Fruit fly (Drosophila melanogaster) whole organism, pupa: ENCODE measurements around the gene CG13675.

Source experiments
- CG10348 ChIP-seq: fragments of 200-800 bp; sonication (Bioruptor generic); IDR thresholded peaks from 2 replicates; pipeline ENCODE4 v1.3.6; 2022; ENCODE audit warnings: missing biosample characterization, missing genetic modification characterization
- CG12605 ChIP-seq: fragments of 200-800 bp; sonication (Bioruptor generic); IDR thresholded peaks from 2 replicates; pipeline ENCODE4 v1.3.6; 2022; ENCODE audit warnings: missing biosample characterization, missing genetic modification characterization
- CG13204 ChIP-seq: fragments of 200-800 bp; sonication (Bioruptor generic); optimal IDR thresholded peaks from 2 replicates; lab custom pipeline; 2018; ENCODE audit warnings: missing biosample characterization, mild to moderate bottlenecking, missing genetic modification characterization, moderate library complexity
- CG14655 ChIP-seq: fragments of 200-800 bp; sonication (Bioruptor generic); optimal IDR thresholded peaks from 3 replicates; lab custom pipeline; 2017; ENCODE audit warnings: mild to moderate bottlenecking, missing biosample characterization, missing genetic modification reagents, missing genetic modification characterization
- CG15710 ChIP-seq: fragments of 200-800 bp; sonication (Bioruptor generic); optimal IDR thresholded peaks from 2 replicates; lab custom pipeline; 2018; ENCODE audit warnings: missing biosample characterization, mild to moderate bottlenecking, missing genetic modification characterization, moderate library complexity
- CG17806 ChIP-seq: fragments of 200-800 bp; sonication (Bioruptor generic); optimal IDR thresholded peaks from 2 replicates; lab custom pipeline; 2018; ENCODE audit warnings: missing biosample characterization, mild to moderate bottlenecking, missing genetic modification characterization, moderate library complexity
- CG32121 ChIP-seq: fragments of 200-800 bp; sonication (Bioruptor generic); IDR thresholded peaks from 2 replicates; pipeline ENCODE4 v1.3.6; 2022; ENCODE audit warnings: missing biosample characterization, missing genetic modification characterization
- CG34367 ChIP-seq: fragments of 200-800 bp; sonication (Bioruptor generic); optimal IDR thresholded peaks from 2 replicates; lab custom pipeline; 2018; ENCODE audit warnings: missing biosample characterization, mild to moderate bottlenecking, missing genetic modification characterization
- CG4496 ChIP-seq: fragments of 200-800 bp; sonication (Bioruptor generic); IDR thresholded peaks from 3 replicates; pipeline ENCODE4 v1.3.6; 2022; ENCODE audit warnings: missing biosample characterization, missing genetic modification characterization
- CG8159 ChIP-seq: fragments of 200-800 bp; sonication (Bioruptor generic); optimal IDR thresholded peaks from 3 replicates; lab custom pipeline; 2018; ENCODE audit warnings: missing biosample characterization, mild to moderate bottlenecking, missing genetic modification characterization, moderate library complexity
- CG8301 ChIP-seq: fragments of 200-800 bp; sonication (Bioruptor generic); optimal IDR thresholded peaks from 2 replicates; lab custom pipeline; 2018; ENCODE audit warnings: missing biosample characterization, mild to moderate bottlenecking, missing genetic modification characterization
- CG9948 ChIP-seq: fragments of 200-800 bp; sonication (Bioruptor generic); optimal IDR thresholded peaks from 2 replicates; lab custom pipeline; 2018; ENCODE audit warnings: missing biosample characterization, mild to moderate bottlenecking, missing genetic modification characterization, moderate library complexity
- D1 ChIP-seq: fragments of 200-800 bp; sonication (Bioruptor generic); optimal IDR thresholded peaks from 2 replicates; lab custom pipeline; 2018; ENCODE audit warnings: missing biosample characterization, mild to moderate bottlenecking, missing genetic modification characterization, moderate library complexity
- EcR ChIP-seq: fragments of 200-800 bp; sonication (Bioruptor generic); optimal IDR thresholded peaks from 3 replicates; lab custom pipeline; 2019; ENCODE audit warnings: missing biosample characterization, missing genetic modification characterization, mild to moderate bottlenecking, moderate library complexity, missing genetic modification reagents
- Ets98B ChIP-seq: fragments of 200-800 bp; sonication (Bioruptor generic); IDR thresholded peaks from 2 replicates; pipeline ENCODE4 v1.3.6; 2022; ENCODE audit warnings: missing biosample characterization, missing genetic modification characterization
- Pif1A ChIP-seq: fragments of 200-800 bp; sonication (Bioruptor generic); optimal IDR thresholded peaks from 3 replicates; lab custom pipeline; 2016; ENCODE audit warnings: missing biosample characterization, missing genetic modification characterization
- Pif1B ChIP-seq: fragments of 200-800 bp; sonication (Bioruptor generic); optimal IDR thresholded peaks from 3 replicates; lab custom pipeline; 2016; ENCODE audit warnings: missing biosample characterization, missing genetic modification characterization
- Snoo ChIP-seq: fragments of 200-800 bp; sonication (Bioruptor generic); optimal IDR thresholded peaks from 3 replicates; lab custom pipeline; 2017; ENCODE audit warnings: missing biosample characterization, mild to moderate bottlenecking, missing genetic modification characterization, inconsistent platforms
- fd96Ca ChIP-seq: fragments of 200-800 bp; sonication (Bioruptor generic); IDR thresholded peaks from 3 replicates; pipeline ENCODE4 v1.3.6; 2022; ENCODE audit warnings: missing biosample characterization, missing genetic modification characterization
- gl ChIP-seq: fragments of 200-800 bp; sonication (Bioruptor generic); optimal IDR thresholded peaks from 2 replicates; lab custom pipeline; 2018; ENCODE audit warnings: missing biosample characterization, mild to moderate bottlenecking, missing genetic modification characterization
- rn ChIP-seq: fragments of 200-800 bp; sonication (Bioruptor generic); IDR thresholded peaks from 2 replicates; pipeline ENCODE4 v1.3.6; 2022; ENCODE audit warnings: missing biosample characterization, missing genetic modification characterization

CG13675 gene

dm6 chr3L:8154544-8154943 is 10.8 kb downstream of the CG13675 start:
- TF ChIP-seq CG13204 (GFP tag; lab: Kevin White, UChicago) = peak; percentile 19
- 0 out of 3 replicates have a peak, but pooled peaks have one; percentile 28 for TF ChIP-seq CG4496 (GFP tag; lab: Robert Waterston, UW)
- TF ChIP-seq Pif1A = no peak

dm6 chr3L:8153206-8153996 is 11.9 kb downstream of the CG13675 start:
- TF ChIP-seq CG10348 (GFP tag; lab: Robert Waterston, UW) = peak; percentile 85
- TF ChIP-seq CG12605 (GFP tag; lab: Robert Waterston, UW) = peak; percentile 89
- peak; percentile 67 for TF ChIP-seq CG17806
- no peak for TF ChIP-seq D1
- TF ChIP-seq CG9948 (tag; lab: Kevin White, UChicago) = peak; percentile 66
- peak; percentile 69 for TF ChIP-seq CG8159 (tag; lab: Kevin White, UChicago)
- TF ChIP-seq Pif1A = peak; percentile 72
- peak; percentile 49 for TF ChIP-seq CG15710 (tag; lab: Kevin White, UChicago)
- peak; percentile 58 for TF ChIP-seq CG34367 (tag; lab: Kevin White, UChicago)
- peak; percentile 97 for TF ChIP-seq Ets98B (GFP tag; lab: Robert Waterston, UW)
- TF ChIP-seq CG8301 = peak; percentile 91
- peak; percentile 89 for TF ChIP-seq rn (GFP tag; lab: Robert Waterston, UW)
- TF ChIP-seq CG14655 (GFP tag; lab: Kevin White, UChicago) = peak; percentile 93
- TF ChIP-seq Pif1B (GFP tag; lab: Kevin White, UChicago) = peak; percentile 59
- peak; percentile 95 for TF ChIP-seq CG4496 (GFP tag; lab: Robert Waterston, UW)
- peak; percentile 87 for TF ChIP-seq EcR (GFP tag; lab: Kevin White, UChicago)
- TF ChIP-seq fd96Ca (GFP tag; lab: Robert Waterston, UW) = peak; percentile 96
- TF ChIP-seq CG13204 (GFP tag; lab: Kevin White, UChicago) = no peak
- TF ChIP-seq gl (tag; lab: Kevin White, UChicago) = no peak
- TF ChIP-seq CG32121 = peak; percentile 96
- TF ChIP-seq Snoo (tag; lab: Kevin White, UChicago) = peak; percentile 23

dm6 chr3L:8151727-8152199 is 13.6 kb downstream of the CG13675 start, which contains the start of gene CG13676:
CG13676 (minus strand) TSS chr3L:8151813.
- peak; percentile 30 for TF ChIP-seq CG13204 (GFP tag; lab: Kevin White, UChicago)
- TF ChIP-seq CG8301 = no peak
- no peak for TF ChIP-seq CG32121
- no peak for TF ChIP-seq CG34367 (tag; lab: Kevin White, UChicago)
- no peak for TF ChIP-seq Pif1A
- TF ChIP-seq rn (GFP tag; lab: Robert Waterston, UW) = no peak
- no peak; the same call in 1 of the 2 replicates for TF ChIP-seq Ets98B (GFP tag; lab: Robert Waterston, UW)
- TF ChIP-seq Pif1B (GFP tag; lab: Kevin White, UChicago) = no peak
- peak; percentile 64 for TF ChIP-seq EcR (GFP tag; lab: Kevin White, UChicago)
- TF ChIP-seq CG17806 = no peak
- TF ChIP-seq, all 21 proteins: peak for 2

dm6 chr3L:8150812-8151211 is 14.5 kb downstream of the CG13675 start:
- TF ChIP-seq CG8301 = peak; percentile 19
- TF ChIP-seq CG10348 (GFP tag; lab: Robert Waterston, UW) = no peak

dm6 chr3L:8150284-8150683 is 15.0 kb downstream of the CG13675 start:
- TF ChIP-seq CG13204 (GFP tag; lab: Kevin White, UChicago) = no peak
- no peak for TF ChIP-seq CG8159 (tag; lab: Kevin White, UChicago)
- no peak for TF ChIP-seq Pif1B (GFP tag; lab: Kevin White, UChicago)
- TF ChIP-seq CG12605 (GFP tag; lab: Robert Waterston, UW) = no peak
- no peak for TF ChIP-seq CG14655 (GFP tag; lab: Kevin White, UChicago)

dm6 chr3L:8137448-8137906 is 27.8 kb downstream of the CG13675 start, which contains the start of the genes Setx and mus301:
Setx (minus strand) TSS chr3L:8137498.
mus301 (plus strand) TSS chr3L:8137808.
- TF ChIP-seq rn (GFP tag; lab: Robert Waterston, UW) (peak; percentile 56), CG13204 (GFP tag; lab: Kevin White, UChicago) (no peak), Ets98B (GFP tag; lab: Robert Waterston, UW) (peak; percentile 49), CG4496 (GFP tag; lab: Robert Waterston, UW) (peak; percentile 52; the same call in 2 of the 3 replicates), CG32121 (0 out of 2 replicates have a peak, but pooled peaks have one; percentile 42), CG34367 (tag; lab: Kevin White, UChicago) (no peak), CG15710 (tag; lab: Kevin White, UChicago) (peak; percentile 76), CG17806 (peak; percentile 56)
